Fruit fly (Drosophila melanogaster): Measurements from ENCODE around the gene ttm2.

Gene ttm2

dm6 chr3L:324486-324885, 49.5 kb downstream of the ttm2 start, which contains the start of gene CG32344 (continued):
- TF ChIP-seq CG2129 (GFP tag; IDR thresholded peaks at IDR 0.05; ENCODE audit: partially characterized antibody), result peak; percentile 47
- TF ChIP-seq CG4360 (GFP tag; IDR thresholded peaks at IDR 0.05), result no peak
- TF ChIP-seq sisA (GFP tag; IDR thresholded peaks at IDR 0.05), result no peak
- TF ChIP-seq CG3163 (GFP tag; optimal IDR thresholded peaks at IDR 0.05), result no peak
- no peak for TF ChIP-seq cato (GFP tag; optimal IDR thresholded peaks at IDR 0.05; ENCODE audit: borderline replicate concordance)
- TF ChIP-seq CoRest (tag; optimal IDR thresholded peaks at IDR 0.05), result peak; percentile 28
- TF ChIP-seq Atf6 (GFP tag; IDR thresholded peaks at IDR 0.05), result no peak
- peak; percentile 71 for TF ChIP-seq Scr (GFP tag; IDR thresholded peaks at IDR 0.05; ENCODE audit: partially characterized antibody)
- peak; percentile 74 for TF ChIP-seq Bgb (GFP tag; IDR thresholded peaks at IDR 0.05; ENCODE audit: partially characterized antibody)
- TF ChIP-seq CG43689 (GFP tag; IDR thresholded peaks at IDR 0.05), result no peak
- TF ChIP-seq Drgx (GFP tag; IDR thresholded peaks at IDR 0.05), result no peak
- no peak for TF ChIP-seq fd64A (GFP tag; optimal IDR thresholded peaks at IDR 0.05)
- no peak for TF ChIP-seq pita (GFP tag; optimal IDR thresholded peaks at IDR 0.05)
- peak; percentile 51 for TF ChIP-seq CG2116 (GFP tag; optimal IDR thresholded peaks at IDR 0.05)
- TF ChIP-seq jing (GFP tag; optimal IDR thresholded peaks at IDR 0.05), result no peak
- no peak for TF ChIP-seq D19B (GFP tag; optimal IDR thresholded peaks at IDR 0.05)
- TF ChIP-seq pfk (GFP tag; optimal IDR thresholded peaks at IDR 0.05), result no peak
- TF ChIP-seq Hr51 (GFP tag; optimal IDR thresholded peaks at IDR 0.05), result no peak
- TF ChIP-seq da (GFP tag; optimal IDR thresholded peaks at IDR 0.05), result no peak
- TF ChIP-seq CG11696 (GFP tag; IDR thresholded peaks at IDR 0.05), result no peak
- no peak for TF ChIP-seq CG12236 (GFP tag; optimal IDR thresholded peaks at IDR 0.05)
- TF ChIP-seq Blimp-1 (GFP tag; optimal IDR thresholded peaks at IDR 0.05), result no peak
- TF ChIP-seq ERR (GFP tag; optimal IDR thresholded peaks at IDR 0.05), result no peak
- TF ChIP-seq CG16779 (GFP tag; IDR thresholded peaks at IDR 0.05), result no peak
- no peak for TF ChIP-seq CG17568 (GFP tag; optimal IDR thresholded peaks at IDR 0.05)
- peak; percentile 69 for TF ChIP-seq CG34224 (GFP tag; IDR thresholded peaks at IDR 0.05; ENCODE audit: partially characterized antibody)
- no peak for TF ChIP-seq CG3281 (GFP tag; optimal IDR thresholded peaks at IDR 0.05)
- TF ChIP-seq CG8944 (GFP tag; optimal IDR thresholded peaks at IDR 0.05), result no peak
- TF ChIP-seq CG7928 (GFP tag; optimal IDR thresholded peaks at IDR 0.05), result no peak
- TF ChIP-seq CG31365 (tag; optimal IDR thresholded peaks at IDR 0.05), result no peak
- TF ChIP-seq ATbp (GFP tag; optimal IDR thresholded peaks at IDR 0.05), result no peak
